Worm (Caenorhabditis elegans): ENCODE data around the gene tni-4.

- TF ChIP-seq elt-4 (tag; optimal IDR thresholded peaks at IDR 0.05) (no peak), npax-4 (tag; optimal IDR thresholded peaks at IDR 0.05) (no peak), ama-1 (optimal IDR thresholded peaks at IDR 0.05) (no peak), hlh-6 (tag; optimal IDR thresholded peaks at IDR 0.05) (no peak), unc-86 (tag; optimal IDR thresholded peaks at IDR 0.05) (no peak), syd-9 (tag; optimal IDR thresholded peaks at IDR 0.05) (no peak), lim-6 (tag; optimal IDR thresholded peaks at IDR 0.05) (no peak), dmd-4 (tag; optimal IDR thresholded peaks at IDR 0.05; ENCODE audit: borderline replicate concordance) (no peak), unc-42 (tag; optimal IDR thresholded peaks at IDR 0.05) (no peak), nhr-232 (tag; optimal IDR thresholded peaks at IDR 0.05) (no peak), K02D7.2 (tag; optimal IDR thresholded peaks at IDR 0.05) (no peak)
These were observed 24.2 kb downstream of the tni-4 start, which contains the start of gene thn-6 for ce11 chrIV:5228619-5229018.
